Worm (Caenorhabditis elegans) whole organism, young adult: ENCODE data around the gene T22D1.1.

Experiments used
- B0336.3 ChIP-seq: fragments of 200-800 bp; sonication (Bioruptor generic); IDR thresholded peaks from 2 replicates; pipeline ENCODE4 v1.3.6; 2022; ENCODE audit warnings: missing genetic modification characterization, missing compliant biosample characterization
- T26A5.8 ChIP-seq: sonication (generic microtip); optimal IDR thresholded peaks from 2 replicates; lab custom pipeline; 2016; ENCODE audit warnings: missing genetic modification characterization, missing compliant biosample characterization
- ama-1 ChIP-seq, 3 experiments: fragments of 150-350 bp in 1 of 3; sonication (generic microtip) in 2 of 3; optimal IDR thresholded peaks; 2 replicates each; lab custom pipeline; 2014 to 2018; ENCODE audit warnings: missing biosample characterization in 2 of 3, missing genetic modification characterization in 2 of 3, missing genetic modification reagents in 2 of 3
- attf-5 ChIP-seq: fragments of 200-800 bp; sonication (Bioruptor generic); optimal IDR thresholded peaks from 2 replicates; lab custom pipeline; 2018; ENCODE audit warnings: mild to moderate bottlenecking, missing genetic modification characterization, missing compliant biosample characterization
- dpff-1 ChIP-seq: sonication (generic microtip); optimal IDR thresholded peaks from 2 replicates; lab custom pipeline; 2017; ENCODE audit warnings: mild to moderate bottlenecking, missing genetic modification characterization, missing compliant biosample characterization
- gei-17 ChIP-seq: fragments of 200-800 bp; sonication (Bioruptor generic); optimal IDR thresholded peaks from 2 replicates; lab custom pipeline; 2018; ENCODE audit warnings: mild to moderate bottlenecking, missing genetic modification characterization, missing compliant biosample characterization
- him-1 ChIP-seq: sonication (generic microtip); optimal IDR thresholded peaks from 2 replicates; lab custom pipeline; 2016; ENCODE audit warnings: missing genotype, missing genetic modification reagents, missing genetic modification characterization, missing compliant biosample characterization
- lsy-27 ChIP-seq: sonication (generic microtip); optimal IDR thresholded peaks from 2 replicates; lab custom pipeline; 2017; ENCODE audit warnings: missing genetic modification characterization, mild to moderate bottlenecking, missing compliant biosample characterization, antibody characterized with exemption, missing genotype, borderline replicate concordance; ENCODE audit not compliant: insufficient read depth
- madf-3 ChIP-seq: fragments of 200-800 bp; sonication (Bioruptor generic); IDR thresholded peaks from 2 replicates; pipeline ENCODE4 v1.3.6; 2022; ENCODE audit warnings: missing genetic modification reagents, missing genetic modification characterization, missing compliant biosample characterization

- TF ChIP-seq madf-3 (GFP tag; lab: Robert Waterston, UW) (no peak), lsy-27 (tag; lab: Kevin White, UChicago) (no peak), him-1 (tag; lab: Kevin White, UChicago) (no peak), B0336.3 (GFP tag; lab: Robert Waterston, UW) (no peak), attf-5 (GFP tag; lab: Kevin White, UChicago) (no peak), dpff-1 (tag; lab: Kevin White, UChicago) (no peak), ama-1 (optimal IDR thresholded peaks at IDR 0.05; lab: Kevin White, UChicago) (no peak), ama-1 (GFP tag; optimal IDR thresholded peaks at IDR 0.05; lab: Kevin White, UChicago) (peak in 1 of 2 experiments; percentile 81), gei-17 (GFP tag; lab: Kevin White, UChicago) (no peak), T26A5.8 (tag; lab: Kevin White, UChicago) (no peak)
Measured at ce11 chrIV:6905428-6905827, 17.7 kb upstream of the T22D1.1 start.
